Fruit fly (Drosophila melanogaster): ENCODE results near the gene COX4.

Gene COX4

dm6 chr2L:19941352-19941851 lies 17.1 kb upstream of the COX4 start:
- no peak for TF ChIP-seq psq (optimal IDR thresholded peaks at IDR 0.05)
- no peak for TF ChIP-seq CG8478 (optimal IDR thresholded peaks at IDR 0.05)
- no peak for TF ChIP-seq pan (optimal IDR thresholded peaks at IDR 0.05)
- no peak for TF ChIP-seq EcR (GFP tag; optimal IDR thresholded peaks at IDR 0.05)
- no peak for TF ChIP-seq Dll (optimal IDR thresholded peaks at IDR 0.05)

dm6 chr2L:19942510-19942909 lies 16.0 kb upstream of the COX4 start:
- no peak for TF ChIP-seq CG8478 (optimal IDR thresholded peaks at IDR 0.05)
- TF ChIP-seq usp (GFP tag; optimal IDR thresholded peaks at IDR 0.05) = no peak
- no peak for TF ChIP-seq Dll (optimal IDR thresholded peaks at IDR 0.05)
- no peak for TF ChIP-seq EcR (GFP tag; optimal IDR thresholded peaks at IDR 0.05)
- no peak for TF ChIP-seq pan (optimal IDR thresholded peaks at IDR 0.05)

dm6 chr2L:19943112-19943511 lies 15.4 kb upstream of the COX4 start:
- TF ChIP-seq usp (GFP tag; optimal IDR thresholded peaks at IDR 0.05) = no peak
- TF ChIP-seq pan (optimal IDR thresholded peaks at IDR 0.05) = no peak
- TF ChIP-seq CG8478 (optimal IDR thresholded peaks at IDR 0.05) = no peak
- no peak for TF ChIP-seq Dll (optimal IDR thresholded peaks at IDR 0.05)
- no peak for TF ChIP-seq psq (optimal IDR thresholded peaks at IDR 0.05)
- TF ChIP-seq EcR (GFP tag; optimal IDR thresholded peaks at IDR 0.05) = no peak

- TF ChIP-seq pan (optimal IDR thresholded peaks at IDR 0.05) (no peak), EcR (GFP tag; optimal IDR thresholded peaks at IDR 0.05) (peak in 1 of 2 experiments; percentile 54)
These were observed 14.0 kb upstream of the COX4 start for dm6 chr2L:19944309-19945172.

- no peak for TF ChIP-seq psq (optimal IDR thresholded peaks at IDR 0.05)
- TF ChIP-seq usp (GFP tag; optimal IDR thresholded peaks at IDR 0.05) = no peak
- TF ChIP-seq Dll (optimal IDR thresholded peaks at IDR 0.05) = no peak
- no peak for TF ChIP-seq pan (optimal IDR thresholded peaks at IDR 0.05)
- no peak for TF ChIP-seq CG8478 (optimal IDR thresholded peaks at IDR 0.05)
- no peak for TF ChIP-seq EcR (GFP tag; optimal IDR thresholded peaks at IDR 0.05)
These were observed 10.5 kb upstream of the COX4 start for dm6 chr2L:19947992-19948524.

- TF ChIP-seq CG8478 (optimal IDR thresholded peaks at IDR 0.05) = no peak
- TF ChIP-seq psq (optimal IDR thresholded peaks at IDR 0.05) = no peak
- TF ChIP-seq Dll (optimal IDR thresholded peaks at IDR 0.05) = no peak
- TF ChIP-seq pan (optimal IDR thresholded peaks at IDR 0.05) = no peak
- TF ChIP-seq EcR (GFP tag; optimal IDR thresholded peaks at IDR 0.05) = no peak
These were observed 8.9 kb upstream of the COX4 start for dm6 chr2L:19949600-19949999.

dm6 chr2L:19951543-19952163 lies 6.9 kb upstream of the COX4 start:
- TF ChIP-seq usp (GFP tag; optimal IDR thresholded peaks at IDR 0.05) = no peak
- TF ChIP-seq psq (optimal IDR thresholded peaks at IDR 0.05) = no peak
- TF ChIP-seq Dll (optimal IDR thresholded peaks at IDR 0.05) = no peak
- no peak for TF ChIP-seq EcR (GFP tag; optimal IDR thresholded peaks at IDR 0.05)
- no peak for TF ChIP-seq CG8478 (optimal IDR thresholded peaks at IDR 0.05)
- no peak for TF ChIP-seq pan (optimal IDR thresholded peaks at IDR 0.05)

dm6 chr2L:19952221-19952620 lies 6.3 kb upstream of the COX4 start:
- TF ChIP-seq EcR (GFP tag; optimal IDR thresholded peaks at IDR 0.05) (no peak), Dll (optimal IDR thresholded peaks at IDR 0.05) (no peak), psq (optimal IDR thresholded peaks at IDR 0.05) (no peak), pan (optimal IDR thresholded peaks at IDR 0.05) (no peak), CG8478 (optimal IDR thresholded peaks at IDR 0.05) (no peak), usp (GFP tag; optimal IDR thresholded peaks at IDR 0.05) (no peak)

- TF ChIP-seq Dll (optimal IDR thresholded peaks at IDR 0.05) = no peak
- no peak for TF ChIP-seq usp (GFP tag; optimal IDR thresholded peaks at IDR 0.05)
- no peak for TF ChIP-seq CG8478 (optimal IDR thresholded peaks at IDR 0.05)
- TF ChIP-seq pan (optimal IDR thresholded peaks at IDR 0.05) = no peak
- no peak for TF ChIP-seq psq (optimal IDR thresholded peaks at IDR 0.05)
- no peak for TF ChIP-seq EcR (GFP tag; optimal IDR thresholded peaks at IDR 0.05)
These were observed 2.4 kb downstream of the COX4 start, which contains the start of gene CG34051 for dm6 chr2L:19960930-19961329. Gene CG34051, minus strand, starts transcription at chr2L:19961030.

- TF ChIP-seq usp (GFP tag; optimal IDR thresholded peaks at IDR 0.05) (no peak), pan (optimal IDR thresholded peaks at IDR 0.05) (no peak), EcR (GFP tag; optimal IDR thresholded peaks at IDR 0.05) (no peak), psq (optimal IDR thresholded peaks at IDR 0.05) (no peak), Dll (optimal IDR thresholded peaks at IDR 0.05) (no peak), CG8478 (optimal IDR thresholded peaks at IDR 0.05) (no peak)
These were observed 3.1 kb downstream of the COX4 start, which contains the start of gene CG42866 for dm6 chr2L:19961585-19961984. Gene CG42866, minus strand, starts transcription at chr2L:19961685.

- TF ChIP-seq psq (optimal IDR thresholded peaks at IDR 0.05) (no peak), usp (GFP tag; optimal IDR thresholded peaks at IDR 0.05) (no peak), pan (optimal IDR thresholded peaks at IDR 0.05) (no peak), CG8478 (optimal IDR thresholded peaks at IDR 0.05) (no peak), Dll (optimal IDR thresholded peaks at IDR 0.05) (no peak), EcR (GFP tag; optimal IDR thresholded peaks at IDR 0.05) (no peak)
These were observed 3.8 kb downstream of the COX4 start, which contains the start of the genes CG13965 and CG16772 for dm6 chr2L:19962252-19962729. Gene CG13965, minus strand, starts transcription at chr2L:19962352. Gene CG16772, plus strand, starts transcription at chr2L:19962679.

- TF ChIP-seq pan (optimal IDR thresholded peaks at IDR 0.05) (no peak), EcR (GFP tag; optimal IDR thresholded peaks at IDR 0.05) (no peak), CG8478 (optimal IDR thresholded peaks at IDR 0.05) (no peak), Dll (optimal IDR thresholded peaks at IDR 0.05) (no peak), usp (GFP tag; optimal IDR thresholded peaks at IDR 0.05) (no peak), psq (optimal IDR thresholded peaks at IDR 0.05) (no peak)
These were observed 5.3 kb downstream of the COX4 start, which contains the start of gene CG10680 for dm6 chr2L:19963836-19964235. Gene CG10680, plus strand, starts transcription at chr2L:19964136.

Data from whole organism.